Worm (Caenorhabditis elegans): Measurements from ENCODE around the gene C03C10.5.

ce11 chrIII:4068120-4068519 lies 23.8 kb downstream of the C03C10.5 start:
- TF ChIP-seq nhr-25 (tag; optimal IDR thresholded peaks at IDR 0.05) (no peak), unc-62 (GFP tag; optimal IDR thresholded peaks at IDR 0.05) (no peak), lsy-2 (tag; optimal IDR thresholded peaks at IDR 0.05) (no peak), zag-1 (tag; optimal IDR thresholded peaks at IDR 0.05) (no peak)

Data from whole organism, L2 larva.